Fruit fly (Drosophila melanogaster) Kc167 (cell line): ENCODE results near the gene Slu7.

Source experiments
- Myc ChIP-seq: fragments of >200 bp; optimal IDR thresholded peaks from 2 replicates; lab custom pipeline; 2017; ENCODE audit warnings: missing external identifiers
- Sin3A ChIP-seq: fragments of >200 bp; optimal IDR thresholded peaks from 2 replicates; lab custom pipeline; 2018; ENCODE audit warnings: missing external identifiers
- h ChIP-seq: fragments of >200 bp; optimal IDR thresholded peaks from 3 replicates; lab custom pipeline; 2018; ENCODE audit warnings: missing external identifiers
- insv ChIP-seq: fragments of >200 bp; optimal IDR thresholded peaks from 3 replicates; lab custom pipeline; 2018; ENCODE audit warnings: missing external identifiers
- psq ChIP-seq: fragments of >200 bp; optimal IDR thresholded peaks from 2 replicates; lab custom pipeline; 2017; ENCODE audit warnings: missing external identifiers
- ttk ChIP-seq: sonication (Bioruptor generic); optimal IDR thresholded peaks from 2 replicates; lab custom pipeline; 2017; ENCODE audit warnings: missing external identifiers

Slu7 gene

dm6 chr3R:29038960-29039581 lies at the start of gene Slu7, which contains the start of gene Pkc98E:
Gene Slu7, minus strand, starts transcription at chr3R:29039071.
Gene Pkc98E, plus strand, starts transcription at chr3R:29039156.
- TF ChIP-seq insv (lab: Kevin White, UChicago): peak; percentile 69
- TF ChIP-seq Myc (lab: Kevin White, UChicago): no peak
- TF ChIP-seq h (lab: Kevin White, UChicago): no peak
- TF ChIP-seq Sin3A (lab: Kevin White, UChicago): no peak
- no peak for TF ChIP-seq ttk (lab: Kevin White, UChicago)
- TF ChIP-seq psq (lab: Kevin White, UChicago): no peak

DNA sequence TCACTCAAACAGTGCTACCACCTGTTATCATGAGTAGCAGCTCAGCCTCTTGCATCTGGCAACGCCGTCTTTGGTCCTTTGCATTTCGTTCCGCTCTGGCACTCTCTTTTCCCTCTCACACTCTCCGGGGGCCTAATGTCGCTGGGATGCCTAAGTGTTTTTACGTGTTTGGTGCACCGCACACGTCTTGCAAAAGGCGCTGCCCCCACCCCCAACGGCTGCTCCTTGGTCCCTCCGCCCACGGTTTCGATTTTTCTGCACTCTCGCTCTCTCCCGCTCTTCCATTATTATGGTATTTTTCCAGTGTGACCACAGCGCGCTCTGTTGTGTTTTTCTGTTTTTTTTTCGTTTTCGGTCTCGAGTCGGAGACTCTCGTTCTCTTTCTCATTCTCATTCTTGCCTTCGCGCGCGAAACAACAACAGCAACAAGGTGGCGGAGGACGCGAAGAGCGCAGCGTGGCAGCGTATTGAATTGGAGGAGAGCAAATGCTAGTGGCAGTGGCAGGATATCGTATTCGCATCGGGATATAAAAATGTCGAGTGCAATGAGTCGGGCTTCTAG lies 49.1 kb upstream of the Slu7 start:
- TF ChIP-seq Myc (lab: Kevin White, UChicago): no peak
- TF ChIP-seq Sin3A (lab: Kevin White, UChicago): no peak
- no peak for TF ChIP-seq insv (lab: Kevin White, UChicago)
- TF ChIP-seq h (lab: Kevin White, UChicago): no peak
- no peak for TF ChIP-seq ttk (lab: Kevin White, UChicago)
- no peak for TF ChIP-seq psq (lab: Kevin White, UChicago)

dm6 chr3R:29087302-29087782 lies 48.5 kb upstream of the Slu7 start:
- no peak for TF ChIP-seq h (lab: Kevin White, UChicago)
- TF ChIP-seq ttk (lab: Kevin White, UChicago): no peak
- TF ChIP-seq Sin3A (lab: Kevin White, UChicago): no peak
- no peak for TF ChIP-seq Myc (lab: Kevin White, UChicago)
- TF ChIP-seq insv (lab: Kevin White, UChicago): no peak
- no peak for TF ChIP-seq psq (lab: Kevin White, UChicago)

dm6 chr3R:29086896-29087295 lies 48.0 kb upstream of the Slu7 start:
- no peak for TF ChIP-seq Sin3A (lab: Kevin White, UChicago)
- TF ChIP-seq Myc (lab: Kevin White, UChicago): no peak
- no peak for TF ChIP-seq insv (lab: Kevin White, UChicago)
- TF ChIP-seq h (lab: Kevin White, UChicago): no peak
- no peak for TF ChIP-seq ttk (lab: Kevin White, UChicago)
- no peak for TF ChIP-seq psq (lab: Kevin White, UChicago)

DNA sequence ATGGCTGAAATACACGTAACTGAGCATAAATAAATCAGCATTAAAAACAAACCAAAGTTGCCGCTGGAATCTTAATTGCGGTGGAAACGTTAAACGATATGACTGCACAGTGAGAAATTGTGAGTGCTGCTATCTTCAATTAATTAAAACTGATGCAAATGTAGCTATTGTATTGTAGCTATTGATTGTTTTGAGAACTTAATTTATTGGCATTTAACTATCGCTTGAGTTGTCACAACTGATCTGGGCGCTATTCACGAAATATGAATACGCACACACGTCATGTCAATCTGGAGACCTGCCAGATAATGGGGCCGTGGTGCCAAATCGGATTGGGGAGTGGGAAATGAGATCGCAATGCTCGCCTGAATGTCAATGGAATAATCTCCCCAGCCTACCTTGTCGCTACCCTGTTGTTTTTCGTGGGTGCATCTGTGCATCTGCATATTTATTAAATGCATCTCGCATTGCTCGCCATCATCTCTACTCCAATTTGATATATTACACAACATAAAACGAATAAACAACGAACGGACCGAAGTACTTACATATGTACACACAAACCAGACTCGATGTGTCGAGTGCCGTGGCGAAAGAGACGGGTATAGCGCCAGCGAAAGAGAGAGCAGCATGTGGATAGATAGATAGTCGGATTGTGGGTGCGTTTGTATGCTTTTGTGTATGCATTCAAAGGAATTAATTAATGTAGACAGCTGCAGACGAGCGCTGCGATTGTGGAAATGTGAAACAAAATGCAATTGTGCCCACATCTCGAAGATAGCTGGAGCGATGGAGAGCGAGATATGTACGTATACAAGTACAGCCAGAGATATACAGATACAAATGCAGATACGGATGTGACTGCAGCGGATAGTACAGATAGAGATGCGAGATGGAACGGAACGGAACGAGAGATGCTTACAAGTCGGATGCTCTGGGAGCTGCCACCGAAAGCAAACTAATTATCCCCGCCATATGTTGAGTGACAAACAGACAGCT lies 44.9 kb upstream of the Slu7 start:
- TF ChIP-seq ttk (lab: Kevin White, UChicago): no peak
- no peak for TF ChIP-seq Myc (lab: Kevin White, UChicago)
- TF ChIP-seq psq (lab: Kevin White, UChicago): no peak
- TF ChIP-seq insv (lab: Kevin White, UChicago): no peak
- TF ChIP-seq Sin3A (lab: Kevin White, UChicago): no peak
- no peak for TF ChIP-seq h (lab: Kevin White, UChicago)

- no peak for TF ChIP-seq h (lab: Kevin White, UChicago)
- no peak for TF ChIP-seq insv (lab: Kevin White, UChicago)
- TF ChIP-seq Sin3A (lab: Kevin White, UChicago): no peak
- TF ChIP-seq ttk (lab: Kevin White, UChicago): no peak
- TF ChIP-seq psq (lab: Kevin White, UChicago): no peak
- no peak for TF ChIP-seq Myc (lab: Kevin White, UChicago)
Measured at dm6 chr3R:29082511-29083296, 43.8 kb upstream of the Slu7 start.

DNA sequence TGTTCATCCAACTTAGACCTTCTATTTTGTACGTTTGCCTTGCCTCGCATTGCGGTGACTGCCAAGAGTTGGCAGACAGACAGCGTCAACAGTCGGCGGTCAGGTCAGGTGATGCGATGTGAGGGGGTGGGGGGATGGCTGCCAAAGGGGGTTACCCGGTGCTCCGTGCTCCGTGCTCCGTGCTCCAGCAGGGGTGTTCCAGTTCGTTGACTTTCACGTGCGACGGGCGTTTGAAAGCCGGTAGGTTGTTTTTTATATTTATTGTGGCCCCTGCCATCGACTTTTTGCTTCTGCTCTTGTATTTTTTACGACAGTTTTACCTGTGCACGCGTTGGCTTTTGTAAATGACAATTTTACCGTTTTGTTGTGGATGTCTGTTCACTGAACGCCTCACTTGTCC lies 43.2 kb upstream of the Slu7 start:
- TF ChIP-seq insv (lab: Kevin White, UChicago) (no peak), h (lab: Kevin White, UChicago) (no peak), Sin3A (lab: Kevin White, UChicago) (no peak), psq (lab: Kevin White, UChicago) (no peak), ttk (lab: Kevin White, UChicago) (no peak), Myc (lab: Kevin White, UChicago) (no peak)

- TF ChIP-seq h (lab: Kevin White, UChicago) (no peak), Sin3A (lab: Kevin White, UChicago) (no peak)
Measured at dm6 chr3R:29077572-29077971, 38.7 kb upstream of the Slu7 start.

DNA sequence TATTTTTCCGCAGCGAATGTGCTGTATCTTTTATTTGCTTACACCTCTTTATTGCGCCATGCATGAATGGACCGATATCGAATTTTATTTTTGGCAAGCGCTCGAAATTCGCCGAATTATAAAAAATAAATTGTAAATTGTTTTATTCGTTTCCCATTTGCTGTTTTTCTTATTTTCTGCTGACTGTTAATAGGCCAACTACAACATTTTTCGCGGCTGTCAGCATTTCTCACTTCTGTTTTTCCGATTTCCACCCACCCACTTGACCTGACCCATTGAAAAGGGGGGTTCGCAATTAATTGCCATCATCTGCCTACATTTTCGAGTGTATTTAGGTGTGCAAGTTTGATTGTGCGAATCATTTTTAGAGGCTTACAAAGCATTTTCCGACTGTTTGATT lies 37.7 kb upstream of the Slu7 start:
- no peak for TF ChIP-seq ttk (lab: Kevin White, UChicago)
- no peak for TF ChIP-seq psq (lab: Kevin White, UChicago)
- no peak for TF ChIP-seq Myc (lab: Kevin White, UChicago)
- TF ChIP-seq Sin3A (lab: Kevin White, UChicago): no peak
- TF ChIP-seq insv (lab: Kevin White, UChicago): no peak

DNA sequence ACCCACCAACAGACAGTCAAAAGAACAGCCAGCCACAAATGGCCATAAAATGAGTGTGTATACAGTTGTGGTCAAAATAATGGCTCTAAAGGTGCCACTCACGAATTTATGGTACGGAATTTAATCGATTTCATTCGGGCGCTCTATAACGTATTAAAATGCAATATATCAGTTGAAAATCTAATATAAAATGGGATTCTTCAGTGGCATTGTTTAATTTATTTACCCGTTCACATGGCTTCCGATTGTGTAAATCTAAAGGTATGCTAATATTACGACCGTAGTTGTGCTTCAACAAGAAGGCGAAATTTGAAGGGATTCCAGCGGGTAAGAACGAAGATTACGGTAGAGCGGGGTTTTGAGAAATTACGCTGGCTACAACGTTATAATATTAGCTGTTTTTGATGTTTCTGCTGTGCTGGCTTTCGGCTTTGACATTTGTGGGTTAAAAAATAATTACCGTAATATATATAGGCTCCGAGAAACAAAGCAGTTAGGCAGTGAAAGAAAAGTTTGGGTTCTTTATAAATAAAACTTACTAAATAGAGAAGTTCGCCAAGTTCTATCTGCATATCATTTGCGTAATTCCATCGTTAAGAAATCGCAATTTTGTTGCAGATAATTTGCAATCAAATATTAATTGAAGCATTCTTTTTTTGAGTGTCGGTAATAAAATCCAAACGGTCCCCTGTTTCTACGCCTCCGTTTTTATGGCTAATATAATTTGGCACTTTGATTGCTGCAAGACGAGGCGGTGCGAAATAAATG lies 36.9 kb upstream of the Slu7 start:
- TF ChIP-seq Sin3A (lab: Kevin White, UChicago) (no peak), Myc (lab: Kevin White, UChicago) (no peak), h (lab: Kevin White, UChicago) (no peak), psq (lab: Kevin White, UChicago) (no peak), ttk (lab: Kevin White, UChicago) (no peak), insv (lab: Kevin White, UChicago) (no peak)
